Worm (Caenorhabditis elegans) whole organism, young adult: ENCODE results near the gene D2096.5.

Source experiments
- B0261.1 ChIP-seq: sonication (generic microtip); optimal IDR thresholded peaks from 2 replicates; lab custom pipeline; 2016; ENCODE audit warnings: mild to moderate bottlenecking, missing genetic modification characterization, moderate library complexity, missing compliant biosample characterization
- B0336.3 ChIP-seq: fragments of 200-800 bp; sonication (Bioruptor generic); IDR thresholded peaks from 2 replicates; pipeline ENCODE4 v1.3.6; 2022; ENCODE audit warnings: missing genetic modification characterization, missing compliant biosample characterization
- F39B2.1 ChIP-seq: fragments of 200-800 bp; sonication (Bioruptor generic); IDR thresholded peaks from 2 replicates; pipeline ENCODE4 v1.3.6; 2022; ENCODE audit warnings: missing genetic modification reagents, missing genetic modification characterization, missing compliant biosample characterization
- F49E8.2 ChIP-seq: sonication (generic microtip); optimal IDR thresholded peaks from 3 replicates; lab custom pipeline; 2017; ENCODE audit warnings: missing genetic modification characterization, mild to moderate bottlenecking, missing compliant biosample characterization, antibody characterized with exemption, moderate library complexity; ENCODE audit not compliant: insufficient read depth
- F57A8.1 ChIP-seq: fragments of 200-800 bp; sonication (Bioruptor generic); optimal IDR thresholded peaks from 2 replicates; lab custom pipeline; 2018; ENCODE audit warnings: mild to moderate bottlenecking, missing genetic modification characterization, moderate library complexity, missing compliant biosample characterization
- Y53F4B.3 ChIP-seq: fragments of 200-800 bp; sonication (Bioruptor generic); IDR thresholded peaks from 2 replicates; pipeline ENCODE4 v1.3.6; 2022; ENCODE audit warnings: missing genetic modification reagents, missing genetic modification characterization, missing compliant biosample characterization
- ZK185.1 ChIP-seq: sonication (generic microtip); optimal IDR thresholded peaks from 2 replicates; lab custom pipeline; 2016; ENCODE audit warnings: mild to moderate bottlenecking, missing genetic modification characterization, missing compliant biosample characterization; ENCODE audit not compliant: poor library complexity, severe bottlenecking
- aptf-2 ChIP-seq: fragments of 200-800 bp; sonication (Bioruptor generic); conservative IDR thresholded peaks from 2 replicates; pipeline ENCODE4 v1.3.6; 2022; ENCODE audit warnings: missing genetic modification reagents, missing genetic modification characterization, missing compliant biosample characterization
- attf-3 ChIP-seq: fragments of 200-800 bp; sonication (Bioruptor generic); conservative IDR thresholded peaks from 2 replicates; pipeline ENCODE4 v1.3.6; 2022; ENCODE audit warnings: missing genetic modification reagents, missing genetic modification characterization, missing compliant biosample characterization
- attf-5 ChIP-seq: fragments of 200-800 bp; sonication (Bioruptor generic); optimal IDR thresholded peaks from 2 replicates; lab custom pipeline; 2018; ENCODE audit warnings: mild to moderate bottlenecking, missing genetic modification characterization, missing compliant biosample characterization
- cebp-1 ChIP-seq, 2 experiments: fragments of 200-800 bp in 1 of 2; sonication (Bioruptor generic) in 1 of 2; sonication (generic microtip) in 1 of 2; IDR thresholded peaks in 1 of 2; optimal IDR thresholded peaks in 1 of 2; 2 replicates each; pipeline versions ENCODE4 v1.3.6 to Lab custom; 2017 to 2022; ENCODE audit warnings: missing compliant biosample characterization in 2 of 2, missing genetic modification characterization in 2 of 2, mild to moderate bottlenecking in 1 of 2, missing genetic modification reagents in 1 of 2, moderate library complexity in 1 of 2
- ceh-58 ChIP-seq: fragments of 200-800 bp; sonication (Bioruptor generic); IDR thresholded peaks from 2 replicates; pipeline ENCODE4 v1.3.6; 2022; ENCODE audit warnings: missing genetic modification characterization, missing compliant biosample characterization
- ceh-79 ChIP-seq: sonication (generic microtip); optimal IDR thresholded peaks from 2 replicates; lab custom pipeline; 2017; ENCODE audit warnings: mild to moderate bottlenecking, missing genetic modification characterization, missing compliant biosample characterization
- dox-1 ChIP-seq: fragments of 200-800 bp; sonication (Bioruptor generic); IDR thresholded peaks from 2 replicates; pipeline ENCODE4 v1.3.6; 2022; ENCODE audit warnings: missing genetic modification reagents, missing genetic modification characterization, missing compliant biosample characterization
- egrh-3 ChIP-seq: fragments of 200-800 bp; sonication (Bioruptor generic); IDR thresholded peaks from 2 replicates; pipeline ENCODE4 v1.3.6; 2022; ENCODE audit warnings: missing genetic modification reagents, missing genetic modification characterization, missing compliant biosample characterization
- ekl-4 ChIP-seq: fragments of 200-800 bp; sonication (Bioruptor generic); IDR thresholded peaks from 2 replicates; pipeline ENCODE4 v1.3.6; 2022; ENCODE audit warnings: missing genetic modification reagents, missing genetic modification characterization, missing compliant biosample characterization
- hmg-1.2 ChIP-seq: fragments of 200-800 bp; sonication (Bioruptor generic); IDR thresholded peaks from 2 replicates; pipeline ENCODE4 v1.3.6; 2022; ENCODE audit warnings: missing genetic modification reagents, missing genetic modification characterization, missing compliant biosample characterization
- lag-1 ChIP-seq: fragments of 200-800 bp; sonication (Bioruptor generic); IDR thresholded peaks from 2 replicates; pipeline ENCODE4 v1.3.6; 2022; ENCODE audit warnings: missing genetic modification reagents, missing genetic modification characterization, missing compliant biosample characterization
- lin-26 ChIP-seq: fragments of 200-800 bp; sonication (Bioruptor generic); IDR thresholded peaks from 2 replicates; pipeline ENCODE4 v1.3.6; 2022; ENCODE audit warnings: missing genetic modification reagents, missing genetic modification characterization, missing compliant biosample characterization
- lsl-1 ChIP-seq: fragments of 200-800 bp; sonication (Bioruptor generic); optimal IDR thresholded peaks from 2 replicates; lab custom pipeline; 2018; ENCODE audit warnings: mild to moderate bottlenecking, missing genetic modification characterization, moderate library complexity, missing compliant biosample characterization
- madf-3 ChIP-seq: fragments of 200-800 bp; sonication (Bioruptor generic); IDR thresholded peaks from 2 replicates; pipeline ENCODE4 v1.3.6; 2022; ENCODE audit warnings: missing genetic modification reagents, missing genetic modification characterization, missing compliant biosample characterization
- madf-6 ChIP-seq: fragments of 200-800 bp; sonication (Bioruptor generic); IDR thresholded peaks from 2 replicates; pipeline ENCODE4 v1.3.6; 2022; ENCODE audit warnings: missing genetic modification reagents, missing genetic modification characterization, missing compliant biosample characterization
- madf-8 ChIP-seq: fragments of 200-800 bp; sonication (Bioruptor generic); conservative IDR thresholded peaks from 2 replicates; pipeline ENCODE4 v1.3.6; 2022; ENCODE audit warnings: missing genetic modification reagents, missing genetic modification characterization, missing compliant biosample characterization
- mel-28 ChIP-seq: sonication (generic microtip); optimal IDR thresholded peaks from 2 replicates; lab custom pipeline; 2016; ENCODE audit warnings: borderline replicate concordance, mild to moderate bottlenecking, missing genetic modification characterization, missing compliant biosample characterization
- nfya-1 ChIP-seq: sonication (generic microtip); optimal IDR thresholded peaks from 2 replicates; lab custom pipeline; 2017; ENCODE audit warnings: antibody characterized with exemption, missing compliant biosample characterization, missing genetic modification characterization, borderline replicate concordance; ENCODE audit not compliant: insufficient read depth
- nhr-27 ChIP-seq: fragments of 200-800 bp; sonication (Bioruptor generic); optimal IDR thresholded peaks from 2 replicates; lab custom pipeline; 2018; ENCODE audit warnings: mild to moderate bottlenecking, missing genetic modification characterization, moderate library complexity, missing compliant biosample characterization
- pbrm-1 ChIP-seq: fragments of 200-800 bp; sonication (Bioruptor generic); IDR thresholded peaks from 2 replicates; pipeline ENCODE4 v1.3.6; 2022; ENCODE audit warnings: missing genetic modification reagents, missing genetic modification characterization, missing compliant biosample characterization
- snpc-4 ChIP-seq, 5 experiments: fragments of 150-350 bp in 1 of 5; sonication (generic microtip) in 4 of 5; optimal IDR thresholded peaks; 2 replicates each; lab custom pipeline; 2014 to 2018; ENCODE audit warnings: missing genetic modification characterization in 5 of 5, missing biosample characterization in 3 of 5, antibody characterized with exemption in 2 of 5, mild to moderate bottlenecking in 2 of 5, missing compliant biosample characterization in 2 of 5, missing genotype in 2 of 5, moderate library complexity in 2 of 5, missing genetic modification reagents in 1 of 5
- tbp1 ChIP-seq: fragments of 200-800 bp; sonication (Bioruptor generic); optimal IDR thresholded peaks from 2 replicates; lab custom pipeline; 2018; ENCODE audit warnings: mild to moderate bottlenecking, missing genetic modification characterization, missing compliant biosample characterization
- unc-62 ChIP-seq: fragments of 150-350 bp; optimal IDR thresholded peaks from 2 replicates; lab custom pipeline; 2014; ENCODE audit warnings: missing biosample characterization, missing genetic modification reagents, missing genetic modification characterization
- ztf-26 ChIP-seq: sonication (generic microtip); optimal IDR thresholded peaks from 2 replicates; lab custom pipeline; 2017; ENCODE audit warnings: missing genetic modification characterization, missing compliant biosample characterization
- ztf-28 ChIP-seq: fragments of 200-800 bp; sonication (Bioruptor generic); IDR thresholded peaks from 2 replicates; pipeline ENCODE4 v1.3.6; 2022; ENCODE audit warnings: missing genetic modification reagents, missing genetic modification characterization, missing compliant biosample characterization

The D2096.5 gene

ce11 chrIV:8339636-8340035, 19.9 kb downstream of the D2096.5 start, which contains the start of gene lgc-6:
Gene lgc-6, plus strand, starts transcription at chrIV:8339936.
- no peak for TF ChIP-seq nfya-1 (tag; lab: Kevin White, UChicago)

- no peak for TF ChIP-seq lin-26
- TF ChIP-seq F49E8.2 (tag; lab: Kevin White, UChicago): no peak
- no peak for TF ChIP-seq ztf-28 (GFP tag; lab: Robert Waterston, UW)
- no peak for TF ChIP-seq snpc-4 (GFP tag; optimal IDR thresholded peaks at IDR 0.05; lab: Kevin White, UChicago)
- no peak for TF ChIP-seq snpc-4 (tag; optimal IDR thresholded peaks at IDR 0.05; lab: Kevin White, UChicago)
- TF ChIP-seq F39B2.1 (GFP tag; lab: Robert Waterston, UW): peak; percentile 63; the same call in 1 of the 2 replicates
- TF ChIP-seq ceh-79 (tag; lab: Kevin White, UChicago): no peak
- no peak for TF ChIP-seq B0261.1 (tag; lab: Kevin White, UChicago)
- no peak for TF ChIP-seq ztf-26 (tag; lab: Kevin White, UChicago)
- TF ChIP-seq pbrm-1 (GFP tag; lab: Robert Waterston, UW): peak; percentile 44; the same call in 1 of the 2 replicates
- no peak for TF ChIP-seq dox-1
- TF ChIP-seq ceh-58 (GFP tag; lab: Robert Waterston, UW): no peak
- TF ChIP-seq attf-5 (GFP tag; lab: Kevin White, UChicago): no peak
- TF ChIP-seq F57A8.1 (GFP tag; lab: Kevin White, UChicago): no peak
- TF ChIP-seq ekl-4 (GFP tag; lab: Robert Waterston, UW): peak; percentile 37; the same call in 1 of the 2 replicates
- peak; percentile 49; the same call in 1 of the 2 replicates for TF ChIP-seq egrh-3 (GFP tag; lab: Robert Waterston, UW)
These were observed 25.3 kb downstream of the D2096.5 start, which contains the start of gene his-32 for ce11 chrIV:8333988-8334863. Gene his-32, plus strand, starts transcription at chrIV:8334305.

DNA sequence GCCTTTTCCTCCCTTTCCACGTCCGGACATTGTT, 25.8 kb downstream of the D2096.5 start, which contains the start of gene his-31:
TSS of gene his-31 (minus strand) at position 30 of the 34 bp plus-strand sequence.
- TF ChIP-seq B0336.3 (GFP tag; lab: Robert Waterston, UW) (no peak), Y53F4B.3 (no peak), madf-8 (GFP tag; lab: Robert Waterston, UW) (no peak), aptf-2 (GFP tag; lab: Robert Waterston, UW) (no peak), madf-6 (GFP tag; lab: Robert Waterston, UW) (no peak)

ce11 chrIV:8333554-8333953, 26.0 kb downstream of the D2096.5 start:
- TF ChIP-seq mel-28: no peak
- TF ChIP-seq attf-5 (GFP tag; lab: Kevin White, UChicago): no peak
- no peak for TF ChIP-seq madf-3 (GFP tag; lab: Robert Waterston, UW)
- no peak for TF ChIP-seq lag-1 (GFP tag; lab: Robert Waterston, UW)
- TF ChIP-seq nhr-27 (tag; lab: Kevin White, UChicago): no peak
- TF ChIP-seq hmg-1.2 (GFP tag; lab: Robert Waterston, UW): no peak
- TF ChIP-seq attf-3 (GFP tag; lab: Robert Waterston, UW): no peak
- TF ChIP-seq cebp-1 (GFP tag; IDR thresholded peaks at IDR 0.05; lab: Robert Waterston, UW): no peak
- no peak for TF ChIP-seq cebp-1 (tag; optimal IDR thresholded peaks at IDR 0.05; lab: Kevin White, UChicago)
- no peak for TF ChIP-seq unc-62
- no peak for TF ChIP-seq ZK185.1
- TF ChIP-seq tbp1 (GFP tag; lab: Kevin White, UChicago): no peak
- no peak for TF ChIP-seq lsl-1
- no peak for TF ChIP-seq ceh-58 (GFP tag; lab: Robert Waterston, UW)
